Worm (Caenorhabditis elegans): Measurements from ENCODE around the gene epg-9.

epg-9 gene

ce11 chrIV:2610974-2611373, 10.0 kb downstream of the epg-9 start:
- TF ChIP-seq nhr-77 (tag; optimal IDR thresholded peaks at IDR 0.05) (no peak), ceh-9 (tag; optimal IDR thresholded peaks at IDR 0.05) (no peak), nhr-12 (tag; optimal IDR thresholded peaks at IDR 0.05) (no peak), lsy-12 (tag; optimal IDR thresholded peaks at IDR 0.05) (no peak), nhr-28 (tag; optimal IDR thresholded peaks at IDR 0.05) (no peak), aly-2 (tag; optimal IDR thresholded peaks at IDR 0.05) (no peak), ama-1 (optimal IDR thresholded peaks at IDR 0.05) (no peak), tbx-2 (tag; optimal IDR thresholded peaks at IDR 0.05) (no peak)

ce11 chrIV:2613011-2613503, 12.1 kb downstream of the epg-9 start, which contains the start of gene Y69A2AR.28:
Gene Y69A2AR.28 (minus strand): TSS chrIV:2613061.
- TF ChIP-seq lin-15B (tag; optimal IDR thresholded peaks at IDR 0.05): peak; percentile 45
- no peak for TF ChIP-seq fkh-10 (GFP tag; optimal IDR thresholded peaks at IDR 0.05)
- TF ChIP-seq R02D3.7 (tag; optimal IDR thresholded peaks at IDR 0.05): no peak
- TF ChIP-seq nhr-67 (tag; optimal IDR thresholded peaks at IDR 0.05): no peak

- TF ChIP-seq elt-2 (tag; optimal IDR thresholded peaks at IDR 0.05) (peak; percentile 63), pqm-1 (tag; optimal IDR thresholded peaks at IDR 0.05) (peak; percentile 62), nhr-67 (tag; optimal IDR thresholded peaks at IDR 0.05) (no peak)
These were observed 12.9 kb downstream of the epg-9 start, which contains the start of gene daao-1 for ce11 chrIV:2613754-2614244. Gene daao-1 (plus strand): TSS chrIV:2614194.

ce11 chrIV:2616853-2617252, 15.9 kb downstream of the epg-9 start:
- TF ChIP-seq ceh-82 (tag; optimal IDR thresholded peaks at IDR 0.05): no peak
- peak; percentile 78 for TF ChIP-seq ceh-28 (tag; optimal IDR thresholded peaks at IDR 0.05)

- TF ChIP-seq nhr-28 (tag; optimal IDR thresholded peaks at IDR 0.05): no peak
- no peak for TF ChIP-seq daf-12 (tag; optimal IDR thresholded peaks at IDR 0.05)
- no peak for TF ChIP-seq zag-1 (tag; optimal IDR thresholded peaks at IDR 0.05)
- TF ChIP-seq elt-2 (tag; optimal IDR thresholded peaks at IDR 0.05): peak; percentile 98
- TF ChIP-seq snpc-4 (tag; optimal IDR thresholded peaks at IDR 0.05): no peak
- no peak for TF ChIP-seq nhr-237 (tag; optimal IDR thresholded peaks at IDR 0.05)
- no peak for TF ChIP-seq pha-4 (tag; optimal IDR thresholded peaks at IDR 0.05)
- TF ChIP-seq elt-3 (tag; optimal IDR thresholded peaks at IDR 0.05): no peak
- TF ChIP-seq nfya-1 (tag; optimal IDR thresholded peaks at IDR 0.05; ENCODE audit: insufficient read depth): peak; percentile 6
- no peak for TF ChIP-seq egl-27 (tag; optimal IDR thresholded peaks at IDR 0.05)
- TF ChIP-seq pqm-1 (tag; optimal IDR thresholded peaks at IDR 0.05): peak; percentile 96
These were observed 17.7 kb downstream of the epg-9 start, which contains the start of gene smf-3 for ce11 chrIV:2618611-2619010. Gene smf-3 (plus strand): TSS chrIV:2618869.

- TF ChIP-seq sea-2 (GFP tag; optimal IDR thresholded peaks at IDR 0.05) (no peak), ztf-11 (tag; optimal IDR thresholded peaks at IDR 0.05) (no peak), nhr-43 (tag; optimal IDR thresholded peaks at IDR 0.05; ENCODE audit: poor library complexity, severe bottlenecking) (no peak), nfya-1 (tag; optimal IDR thresholded peaks at IDR 0.05; ENCODE audit: insufficient read depth) (no peak), ama-1 (optimal IDR thresholded peaks at IDR 0.05) (no peak), pqm-1 (tag; optimal IDR thresholded peaks at IDR 0.05) (no peak)
These were observed 27.2 kb downstream of the epg-9 start, which contains the start of gene ngn-1 for ce11 chrIV:2628171-2628570. Gene ngn-1 (minus strand): TSS chrIV:2628271.

ce11 chrIV:2630145-2630544, 29.2 kb downstream of the epg-9 start:
- TF ChIP-seq nhr-11 (tag; optimal IDR thresholded peaks at IDR 0.05) (no peak), lin-39 (tag; optimal IDR thresholded peaks at IDR 0.05) (no peak), nhr-77 (tag; optimal IDR thresholded peaks at IDR 0.05) (no peak), fkh-10 (GFP tag; optimal IDR thresholded peaks at IDR 0.05) (no peak), ceh-82 (tag; optimal IDR thresholded peaks at IDR 0.05) (no peak), jun-1 (tag; optimal IDR thresholded peaks at IDR 0.05) (no peak), ZK546.5 (tag; optimal IDR thresholded peaks at IDR 0.05) (no peak), hmg-11 (tag; optimal IDR thresholded peaks at IDR 0.05) (no peak), mdl-1 (tag; optimal IDR thresholded peaks at IDR 0.05) (no peak)

Data from whole organism, L3 larva.